4 worm cellular contexts compared by ENCODE assay signal in the genomic region with DNA sequence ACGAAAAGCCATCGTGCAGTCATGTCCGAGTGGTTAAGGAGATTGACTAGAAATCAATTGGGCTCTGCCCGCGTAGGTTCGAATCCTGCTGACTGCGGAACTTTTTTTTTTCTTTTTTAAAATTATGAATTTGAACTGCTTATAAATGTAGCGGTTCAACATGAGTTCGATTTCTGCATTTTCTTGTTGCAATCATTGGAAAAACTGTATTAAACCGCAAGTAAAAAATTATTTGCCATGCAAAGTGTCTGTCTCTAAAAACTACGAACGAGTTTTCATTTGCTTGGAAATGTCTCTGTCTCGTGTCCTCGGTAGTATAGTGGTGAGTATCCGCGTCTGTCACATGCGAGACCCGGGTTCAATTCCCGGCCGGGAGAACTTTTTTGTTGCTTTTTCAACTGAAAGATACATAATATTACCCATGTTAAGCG.
TF ChIP-seq lines count a peak whose summit lies in the region.
"Not testable (repeated sequence)": the region's sequence is repeated elsewhere in the genome, so short reads cannot be mapped to it uniquely, and the experiment has no call there.

No protein-coding gene starts in this region.

TF ChIP-seq in whole organism, L2 larva, 48 proteins besides CTCF, POLR2A, EP300 and RAD21:
- TF ChIP-seq mdl-1 (tag; optimal IDR thresholded peaks at IDR 0.05; lab: Kevin White, UChicago) = peak in 1 of 2 experiments; percentile 50
- TF ChIP-seq egl-27 (tag; optimal IDR thresholded peaks at IDR 0.05; lab: Kevin White, UChicago) = peak; percentile 5
- peak in 1 of 2 experiments; percentile 12 for TF ChIP-seq lsy-2 (tag; optimal IDR thresholded peaks at IDR 0.05; lab: Kevin White, UChicago)
- peak; percentile 25 for TF ChIP-seq nhr-129 (tag; optimal IDR thresholded peaks at IDR 0.05; lab: Kevin White, UChicago)
- TF ChIP-seq sma-9 (GFP tag; optimal IDR thresholded peaks at IDR 0.05; lab: Kevin White, UChicago) = peak; percentile 37
- TF ChIP-seq sma-9 (tag; optimal IDR thresholded peaks at IDR 0.05; lab: Kevin White, UChicago) = not testable (repeated sequence)
- peak; percentile 28 for TF ChIP-seq C34F6.9 (tag; optimal IDR thresholded peaks at IDR 0.05; lab: Kevin White, UChicago)
- peak; percentile 9 for TF ChIP-seq nhr-25 (tag; optimal IDR thresholded peaks at IDR 0.05; lab: Kevin White, UChicago)
- peak; percentile 39 for TF ChIP-seq unc-55 (GFP tag; optimal IDR thresholded peaks at IDR 0.05; lab: Kevin White, UChicago)

TF ChIP-seq in whole organism, L4 larva, 104 proteins besides CTCF, POLR2A, EP300 and RAD21 (continues in another document):
- not testable (repeated sequence) for TF ChIP-seq daf-16 (GFP tag; optimal IDR thresholded peaks at IDR 0.05; lab: Kevin White, UChicago); pha-4 (tag; optimal IDR thresholded peaks at IDR 0.05; lab: Kevin White, UChicago)
- peak; percentile 12 for TF ChIP-seq daf-16 (tag; optimal IDR thresholded peaks at IDR 0.05; lab: Kevin White, UChicago)
- TF ChIP-seq lsy-2 (tag; optimal IDR thresholded peaks at IDR 0.05; lab: Kevin White, UChicago) = peak in 1 of 2 experiments; percentile 36
- TF ChIP-seq tra-1 (GFP tag; IDR thresholded peaks at IDR 0.05; lab: Robert Waterston, UW) = peak; percentile 50; the same call in 1 of the 2 replicates
- peak; percentile 69; the same call in 1 of the 2 replicates for TF ChIP-seq snpc-1.2 (GFP tag; IDR thresholded peaks at IDR 0.05; lab: Robert Waterston, UW)
- 0 out of 2 replicates have a peak, but pooled peaks have one; percentile 55 for TF ChIP-seq egl-43 (GFP tag; IDR thresholded peaks at IDR 0.05; lab: Robert Waterston, UW)
- TF ChIP-seq ctbp-1 (GFP tag; IDR thresholded peaks at IDR 0.05; lab: Robert Waterston, UW) = peak; percentile 55; the same call in 1 of the 2 replicates
- peak; percentile 76 for TF ChIP-seq mes-2 (tag; optimal IDR thresholded peaks at IDR 0.05; lab: Kevin White, UChicago; ENCODE audit: poor library complexity, severe bottlenecking)
- peak; percentile 16 for TF ChIP-seq mep-1 (tag; optimal IDR thresholded peaks at IDR 0.05; lab: Kevin White, UChicago)
- TF ChIP-seq madf-9 (GFP tag; conservative IDR thresholded peaks at IDR 0.05; lab: Robert Waterston, UW) = peak; percentile 35; the same call in 1 of the 2 replicates
- TF ChIP-seq Y48G9A.11 (GFP tag; IDR thresholded peaks at IDR 0.05; lab: Robert Waterston, UW) = peak; percentile 51; the same call in 1 of the 2 replicates
- 0 out of 2 replicates have a peak, but pooled peaks have one; percentile 35 for TF ChIP-seq D1046.2 (GFP tag; IDR thresholded peaks at IDR 0.05; lab: Robert Waterston, UW)
- TF ChIP-seq lim-7 (GFP tag; IDR thresholded peaks at IDR 0.05; lab: Robert Waterston, UW) = peak; percentile 76
- peak; percentile 20 for TF ChIP-seq spr-1 (tag; optimal IDR thresholded peaks at IDR 0.05; lab: Kevin White, UChicago)
- 0 out of 2 replicates have a peak, but pooled peaks have one; percentile 26 for TF ChIP-seq dmd-6 (GFP tag; IDR thresholded peaks at IDR 0.05; lab: Robert Waterston, UW)
- peak; percentile 8 to 70; a peak in 2 of 4 replicates for TF ChIP-seq madf-5 (GFP tag; IDR thresholded peaks at IDR 0.05; lab: Robert Waterston, UW)
- peak; percentile 18 for TF ChIP-seq dve-1 (tag; optimal IDR thresholded peaks at IDR 0.05; lab: Kevin White, UChicago; ENCODE audit: insufficient read depth)
- 0 out of 2 replicates have a peak, but pooled peaks have one; percentile 16 for TF ChIP-seq Y105C5A.15 (GFP tag; IDR thresholded peaks at IDR 0.05; lab: Robert Waterston, UW)
- peak; percentile 89 for TF ChIP-seq hlh-30 (tag; optimal IDR thresholded peaks at IDR 0.05; lab: Kevin White, UChicago; ENCODE audit: insufficient read depth)
- TF ChIP-seq pha-4 (GFP tag; IDR thresholded peaks at IDR 0.05; lab: Robert Waterston, UW) = peak; percentile 41; the same call in 1 of the 2 replicates

TF ChIP-seq in whole organism, late embryonic, 69 proteins besides CTCF, POLR2A, EP300 and RAD21:
- TF ChIP-seq hlh-30 (tag; optimal IDR thresholded peaks at IDR 0.05; lab: Kevin White, UChicago; ENCODE audit: insufficient read depth) = peak; percentile 79
- TF ChIP-seq dve-1 (tag; optimal IDR thresholded peaks at IDR 0.05; lab: Kevin White, UChicago) = peak; percentile 13
- peak; percentile 20 for TF ChIP-seq nfya-1 (tag; optimal IDR thresholded peaks at IDR 0.05; lab: Kevin White, UChicago)
- peak; percentile 54 for TF ChIP-seq unc-3 (GFP tag; conservative IDR thresholded peaks at IDR 0.05; lab: Robert Waterston, UW)
- TF ChIP-seq unc-3 (tag; optimal IDR thresholded peaks at IDR 0.05; lab: Kevin White, UChicago) = not testable (repeated sequence)
- peak; percentile 8 for TF ChIP-seq unc-86 (tag; optimal IDR thresholded peaks at IDR 0.05; lab: Kevin White, UChicago)
- 0 out of 2 replicates have a peak, but pooled peaks have one; percentile 29 for TF ChIP-seq ceh-45 (GFP tag; IDR thresholded peaks at IDR 0.05; lab: Robert Waterston, UW)
- TF ChIP-seq K09A11.1 (tag; optimal IDR thresholded peaks at IDR 0.05; lab: Kevin White, UChicago; ENCODE audit: insufficient read depth) = peak; percentile 2
- TF ChIP-seq ceh-18 (tag; optimal IDR thresholded peaks at IDR 0.05; lab: Kevin White, UChicago) = peak; percentile 7

TF ChIP-seq in whole organism, mixed stage, embryonic, 35 proteins besides CTCF, POLR2A, EP300 and RAD21:
- TF ChIP-seq mep-1 (tag; optimal IDR thresholded peaks at IDR 0.05; lab: Kevin White, UChicago) = peak; percentile 12
